Fruit fly (Drosophila melanogaster) S2 (cell line): Measurements from ENCODE around the gene CG34170.

Experiments used
- CG8478 ChIP-seq: fragments of >200 bp; optimal IDR thresholded peaks from 2 replicates; lab custom pipeline; 2018
- CTCF ChIP-seq, 2 experiments: fragments of >200 bp; optimal IDR thresholded peaks; 2 replicates each; lab custom pipeline; 2018

DNA sequence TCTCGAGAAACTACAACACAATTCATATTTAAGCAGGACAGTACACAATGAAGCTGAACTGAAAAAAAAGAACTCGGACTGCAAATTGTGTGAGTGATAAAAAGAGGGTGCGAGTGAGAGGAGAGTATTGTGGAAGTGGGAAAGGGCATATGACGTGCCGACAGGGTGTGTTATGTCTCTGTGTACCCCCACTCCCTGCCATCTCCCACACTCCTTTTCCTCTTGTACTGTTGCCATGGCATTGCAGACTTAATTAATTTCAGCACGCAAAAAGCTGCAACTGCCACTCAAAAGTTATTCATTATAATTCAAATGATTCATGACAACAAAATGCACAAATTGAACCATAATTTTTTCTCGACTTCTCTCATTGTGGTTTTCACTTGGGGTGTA lies 44.3 kb downstream of the CG34170 start:
- no peak for TF ChIP-seq CG8478 (lab: Kevin White, UChicago)
- no peak for TF ChIP-seq CTCF (optimal IDR thresholded peaks at IDR 0.05; lab: Kevin White, UChicago)
